Worm (Caenorhabditis elegans) whole organism, young adult: ENCODE results near the gene F35E12.6.

Experiments
- bed-2 ChIP-seq: fragments of 200-800 bp; sonication (Bioruptor generic); IDR thresholded peaks from 2 replicates; pipeline ENCODE4 v1.3.6; 2022; ENCODE audit warnings: missing genetic modification reagents, missing genetic modification characterization, missing compliant biosample characterization
- ets-4 ChIP-seq: fragments of 200-800 bp; sonication (Bioruptor generic); optimal IDR thresholded peaks from 2 replicates; lab custom pipeline; 2018; ENCODE audit warnings: mild to moderate bottlenecking, missing genetic modification characterization, missing compliant biosample characterization
- him-1 ChIP-seq: sonication (generic microtip); optimal IDR thresholded peaks from 2 replicates; lab custom pipeline; 2016; ENCODE audit warnings: missing genotype, missing genetic modification reagents, missing genetic modification characterization, missing compliant biosample characterization
- hsf-1 ChIP-seq: fragments of 200-800 bp; sonication (Bioruptor generic); IDR thresholded peaks from 2 replicates; pipeline ENCODE4 v1.3.6; 2022; ENCODE audit warnings: missing genetic modification reagents, missing genetic modification characterization, missing compliant biosample characterization
- lin-35 ChIP-seq, 3 experiments: fragments of 150-350 bp in 2 of 3; sonication (generic microtip) in 1 of 3; optimal IDR thresholded peaks; 2 replicates each; lab custom pipeline; 2014 to 2018; ENCODE audit warnings: missing biosample characterization in 3 of 3, missing genetic modification characterization in 3 of 3, missing genetic modification reagents in 3 of 3
- mel-28 ChIP-seq: sonication (generic microtip); optimal IDR thresholded peaks from 2 replicates; lab custom pipeline; 2016; ENCODE audit warnings: borderline replicate concordance, mild to moderate bottlenecking, missing genetic modification characterization, missing compliant biosample characterization
- nhr-120 ChIP-seq: fragments of 200-800 bp; sonication (Bioruptor generic); IDR thresholded peaks from 2 replicates; pipeline ENCODE4 v1.3.6; 2022; ENCODE audit warnings: missing genetic modification characterization, missing compliant biosample characterization
- nhr-90 ChIP-seq: sonication (generic microtip); optimal IDR thresholded peaks from 2 replicates; lab custom pipeline; 2016; ENCODE audit warnings: missing genotype, mild to moderate bottlenecking, missing genetic modification characterization, missing compliant biosample characterization

DNA sequence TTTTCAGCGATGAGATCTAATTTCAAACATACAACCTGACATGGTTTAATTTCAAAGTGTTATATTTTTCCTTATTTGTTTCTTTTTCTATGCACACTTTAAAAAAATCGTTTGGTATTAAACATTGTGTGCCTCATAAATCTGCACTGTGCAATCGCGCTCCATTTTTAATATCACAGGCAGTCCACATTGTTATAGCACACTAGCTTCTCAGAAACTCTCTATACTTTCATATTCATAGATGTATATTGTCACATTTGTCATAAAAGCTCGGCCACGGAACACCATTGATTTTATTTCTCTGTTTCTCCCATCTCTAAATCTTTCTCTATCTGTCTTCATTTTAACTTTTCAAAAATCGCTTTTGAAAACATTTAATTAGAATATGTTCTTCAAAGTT lies 21.3 kb upstream of the F35E12.6 start:
- no peak for TF ChIP-seq nhr-90 (tag; lab: Kevin White, UChicago)
- TF ChIP-seq mel-28 (tag; lab: Kevin White, UChicago): no peak
- TF ChIP-seq bed-2 (GFP tag; lab: Robert Waterston, UW): no peak
- TF ChIP-seq hsf-1 (GFP tag; lab: Robert Waterston, UW): no peak
- no peak for TF ChIP-seq ets-4 (GFP tag; lab: Kevin White, UChicago)
- no peak for TF ChIP-seq nhr-120 (GFP tag; lab: Robert Waterston, UW)
- no peak for TF ChIP-seq him-1
- TF ChIP-seq lin-35 (GFP tag; optimal IDR thresholded peaks at IDR 0.05; lab: Kevin White, UChicago): no peak
